Worm (Caenorhabditis elegans): ENCODE data around the gene rab-35.

The rab-35 gene

DNA sequence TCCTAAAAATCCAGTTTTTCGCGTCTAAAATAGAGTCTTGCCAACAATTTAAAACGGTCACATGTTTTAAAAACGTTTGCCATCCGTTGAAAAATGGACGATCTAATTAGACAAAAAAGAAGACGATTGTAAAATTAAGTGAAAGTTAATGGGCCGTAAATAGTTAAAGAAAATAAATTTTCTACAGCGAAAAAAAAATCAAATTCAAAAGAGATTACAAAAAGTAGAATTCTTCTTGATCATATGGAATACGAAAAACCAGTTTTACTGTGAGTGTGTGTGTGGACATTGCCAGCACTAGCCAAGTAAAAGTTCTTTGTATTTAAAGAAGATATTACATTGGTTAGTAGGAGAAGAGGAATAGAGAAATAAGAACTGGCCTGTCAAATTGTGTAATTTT lies 49.3 kb downstream of the rab-35 start (continued):
- TF ChIP-seq hif-1 (tag; optimal IDR thresholded peaks at IDR 0.05) (no peak), daf-16 (GFP tag; optimal IDR thresholded peaks at IDR 0.05) (no peak), daf-16 (tag; optimal IDR thresholded peaks at IDR 0.05) (no peak), unc-39 (tag; optimal IDR thresholded peaks at IDR 0.05) (no peak)

All from whole organism, L4 larva.